Worm (Caenorhabditis elegans) whole organism, L4/young adult: ENCODE results near the gene F08F3.10.

ENCODE experiments used
- dao-5 ChIP-seq: sonication (generic microtip); optimal IDR thresholded peaks from 2 replicates; lab custom pipeline; 2016; ENCODE audit warnings: missing genotype, missing genetic modification characterization, moderate library complexity, missing compliant biosample characterization
- him-1 ChIP-seq: sonication (generic microtip); optimal IDR thresholded peaks from 2 replicates; lab custom pipeline; 2016; ENCODE audit warnings: missing genotype, missing genetic modification reagents, missing genetic modification characterization, missing compliant biosample characterization

- TF ChIP-seq him-1 (tag; lab: Kevin White, UChicago) (no peak), dao-5 (no peak)
Measured at ce11 chrV:5425008-5425407, 11.9 kb downstream of the F08F3.10 start.
